Fruit fly (Drosophila melanogaster) whole organism, adult: Measurements from ENCODE around the gene Poxm.
A peak's percentile ranks its signal among the peaks of the same experiment; 100 is the strongest.

Source experiments
- CG11617 ChIP-seq: fragments of 200-800 bp; sonication (Bioruptor generic); optimal IDR thresholded peaks from 2 replicates; lab custom pipeline; 2017; ENCODE audit warnings: mild to moderate bottlenecking, missing biosample characterization, missing genetic modification reagents, missing genetic modification characterization
- CG12768 ChIP-seq: fragments of 200-800 bp; sonication (Bioruptor generic); optimal IDR thresholded peaks from 2 replicates; lab custom pipeline; 2017; ENCODE audit warnings: missing biosample characterization, missing genetic modification characterization, mild to moderate bottlenecking, moderate library complexity, missing genetic modification reagents
- CG14711 ChIP-seq: fragments of 200-800 bp; sonication (Bioruptor generic); optimal IDR thresholded peaks from 2 replicates; lab custom pipeline; 2018; ENCODE audit warnings: missing biosample characterization, mild to moderate bottlenecking, missing genetic modification characterization, moderate library complexity
- CG1620 ChIP-seq: fragments of 200-800 bp; sonication (Bioruptor generic); optimal IDR thresholded peaks from 2 replicates; lab custom pipeline; 2016; ENCODE audit warnings: missing biosample characterization, missing genetic modification characterization
- CG33017 ChIP-seq: fragments of 200-800 bp; sonication (Bioruptor generic); optimal IDR thresholded peaks from 2 replicates; lab custom pipeline; 2018; ENCODE audit warnings: missing biosample characterization, mild to moderate bottlenecking, missing genetic modification characterization, moderate library complexity
- CG5204 ChIP-seq: fragments of 200-800 bp; sonication (Bioruptor generic); optimal IDR thresholded peaks from 2 replicates; lab custom pipeline; 2016; ENCODE audit warnings: missing biosample characterization, missing genetic modification characterization
- CG7045 ChIP-seq: fragments of 200-800 bp; sonication (Bioruptor generic); optimal IDR thresholded peaks from 2 replicates; lab custom pipeline; 2017; ENCODE audit warnings: missing biosample characterization, mild to moderate bottlenecking, missing genetic modification characterization
- CG7101 ChIP-seq: fragments of 200-800 bp; sonication (Bioruptor generic); optimal IDR thresholded peaks from 2 replicates; lab custom pipeline; 2018; ENCODE audit warnings: missing biosample characterization, mild to moderate bottlenecking, missing genetic modification characterization, moderate library complexity
- Clk ChIP-seq: fragments of 200-800 bp; sonication (Bioruptor generic); optimal IDR thresholded peaks from 2 replicates; lab custom pipeline; 2017; ENCODE audit warnings: missing biosample characterization, missing genetic modification characterization
- Crg-1 ChIP-seq: fragments of 200-800 bp; sonication (Bioruptor generic); optimal IDR thresholded peaks from 2 replicates; lab custom pipeline; 2016; ENCODE audit warnings: missing biosample characterization, missing genetic modification characterization
- Hr96 ChIP-seq: fragments of 200-800 bp; sonication (Bioruptor generic); optimal IDR thresholded peaks from 2 replicates; lab custom pipeline; 2016; ENCODE audit warnings: missing biosample characterization, missing genetic modification characterization
- Mnt ChIP-seq: fragments of 200-800 bp; sonication (Bioruptor generic); optimal IDR thresholded peaks from 2 replicates; lab custom pipeline; 2016; ENCODE audit warnings: missing biosample characterization, mild to moderate bottlenecking, missing genetic modification characterization
- bab1 ChIP-seq: fragments of 200-800 bp; sonication (Bioruptor generic); optimal IDR thresholded peaks from 3 replicates; lab custom pipeline; 2019; ENCODE audit warnings: missing biosample characterization, mild to moderate bottlenecking, missing genetic modification characterization, moderate library complexity
- cic ChIP-seq: fragments of 200-800 bp; sonication (Bioruptor generic); optimal IDR thresholded peaks from 2 replicates; lab custom pipeline; 2017; ENCODE audit warnings: missing biosample characterization, mild to moderate bottlenecking, missing genetic modification characterization, moderate library complexity
- cnc ChIP-seq, 2 experiments: fragments of >200 bp; optimal IDR thresholded peaks; 2 replicates each; lab custom pipeline; 2017
- kay ChIP-seq: fragments of 200-800 bp; sonication (Bioruptor generic); peaks from one replicate; lab custom pipeline; 2016; ENCODE audit warnings: missing biosample characterization, missing genetic modification characterization, borderline replicate concordance
- ovo ChIP-seq: fragments of 200-800 bp; sonication (Bioruptor generic); optimal IDR thresholded peaks from 2 replicates; lab custom pipeline; 2016; ENCODE audit warnings: missing biosample characterization, missing genetic modification characterization
- pad ChIP-seq: fragments of 200-800 bp; sonication (Bioruptor generic); optimal IDR thresholded peaks from 3 replicates; lab custom pipeline; 2017; ENCODE audit warnings: missing biosample characterization, missing genetic modification characterization, mild to moderate bottlenecking, moderate library complexity, missing genetic modification reagents
- tj ChIP-seq: fragments of 200-800 bp; sonication (Bioruptor generic); optimal IDR thresholded peaks from 3 replicates; lab custom pipeline; 2017; ENCODE audit warnings: missing biosample characterization, mild to moderate bottlenecking, missing genetic modification characterization, moderate library complexity
- toe ChIP-seq: fragments of 200-800 bp; sonication (Bioruptor generic); optimal IDR thresholded peaks from 2 replicates; lab custom pipeline; 2016; ENCODE audit warnings: missing biosample characterization, missing genetic modification characterization

The Poxm gene

DNA sequence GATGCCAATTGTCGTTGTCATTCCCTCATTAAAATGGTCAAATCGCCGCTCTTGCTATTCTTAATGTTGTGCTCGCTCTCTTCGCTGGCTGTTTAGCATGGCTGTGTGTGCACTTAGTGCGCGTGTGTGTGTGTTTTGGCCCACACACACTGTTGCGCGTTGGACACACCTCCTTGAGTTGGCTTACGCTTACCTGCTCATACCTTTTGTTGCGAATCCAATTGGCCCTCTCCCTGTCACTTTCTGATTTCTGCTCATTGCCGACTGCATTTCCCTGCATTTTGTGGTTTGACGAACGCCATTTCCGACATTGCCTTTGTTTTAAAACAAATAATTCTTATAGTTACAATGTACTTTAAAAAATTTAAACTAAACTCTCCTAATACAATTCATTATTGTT, 1.4 kb upstream of the Poxm start:
- TF ChIP-seq Clk (GFP tag; lab: Kevin White, UChicago) = no peak
- no peak for TF ChIP-seq CG12768 (GFP tag; lab: Kevin White, UChicago)
- no peak for TF ChIP-seq CG7101 (tag; lab: Kevin White, UChicago)
- no peak for TF ChIP-seq cnc (optimal IDR thresholded peaks at IDR 0.05; lab: Kevin White, UChicago)
- no peak for TF ChIP-seq CG1620
- no peak for TF ChIP-seq pad (GFP tag; lab: Kevin White, UChicago)
- TF ChIP-seq bab1 = no peak
- no peak for TF ChIP-seq kay (GFP tag; lab: Kevin White, UChicago)
- no peak for TF ChIP-seq Crg-1 (GFP tag; lab: Kevin White, UChicago)
- no peak for TF ChIP-seq toe (GFP tag; lab: Kevin White, UChicago)
- no peak for TF ChIP-seq tj (GFP tag; lab: Kevin White, UChicago)
- TF ChIP-seq CG14711 (tag; lab: Kevin White, UChicago) = no peak
- no peak for TF ChIP-seq Hr96
- no peak for TF ChIP-seq Mnt (GFP tag; lab: Kevin White, UChicago)
- no peak for TF ChIP-seq CG11617 (GFP tag; lab: Kevin White, UChicago)
- TF ChIP-seq CG5204 (GFP tag; lab: Kevin White, UChicago) = no peak

DNA sequence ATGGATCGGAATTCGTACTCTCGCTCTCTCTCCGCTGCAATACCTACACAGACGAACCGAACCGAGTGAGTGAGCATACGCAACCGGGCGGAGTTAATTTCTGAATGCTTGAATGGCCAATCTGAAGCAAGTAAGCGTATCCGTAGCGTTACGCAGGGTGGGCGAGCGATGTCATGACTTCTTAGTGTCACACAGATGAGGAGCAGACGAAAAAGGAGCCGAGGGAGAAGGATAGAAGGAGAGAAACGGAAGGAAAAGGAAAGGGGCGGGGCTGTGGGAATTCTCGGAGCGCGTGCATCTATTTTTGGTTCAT, 835 bp upstream of the Poxm start:
- TF ChIP-seq CG33017 (tag; lab: Kevin White, UChicago) = no peak
- TF ChIP-seq tj (GFP tag; lab: Kevin White, UChicago) = no peak
- no peak for TF ChIP-seq CG12768 (GFP tag; lab: Kevin White, UChicago)
- no peak for TF ChIP-seq CG14711 (tag; lab: Kevin White, UChicago)
- no peak for TF ChIP-seq cnc (optimal IDR thresholded peaks at IDR 0.05; lab: Kevin White, UChicago)
- TF ChIP-seq CG1620 = no peak
- no peak for TF ChIP-seq CG7045 (GFP tag; lab: Kevin White, UChicago)
- peak; percentile 12 for TF ChIP-seq kay (GFP tag; lab: Kevin White, UChicago)

DNA sequence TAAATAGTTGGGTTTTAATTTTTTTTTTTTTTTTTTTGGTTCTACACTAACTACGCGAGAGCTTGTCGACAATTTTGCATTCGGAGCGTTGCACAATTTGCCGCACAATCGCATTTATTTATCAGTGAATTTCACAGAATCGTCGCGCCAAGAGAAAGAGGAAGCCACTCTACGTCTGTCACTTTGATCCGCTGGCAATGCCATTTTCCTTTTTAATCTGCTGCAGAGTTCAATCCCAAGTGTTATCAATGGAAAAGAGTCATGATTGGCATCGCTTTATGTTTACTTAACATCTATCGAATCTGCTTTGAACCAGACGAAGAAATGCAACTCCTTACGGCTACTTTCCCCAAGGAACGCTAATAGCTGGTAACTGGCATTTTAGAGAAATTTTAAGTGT, 4.0 kb downstream of the Poxm start:
- TF ChIP-seq CG1620 (no peak), CG11617 (GFP tag; lab: Kevin White, UChicago) (no peak), pad (GFP tag; lab: Kevin White, UChicago) (no peak), CG33017 (tag; lab: Kevin White, UChicago) (no peak), Clk (GFP tag; lab: Kevin White, UChicago) (no peak), CG7045 (GFP tag; lab: Kevin White, UChicago) (no peak), CG7101 (tag; lab: Kevin White, UChicago) (no peak), cic (no peak), ovo (GFP tag; lab: Kevin White, UChicago) (no peak), CG14711 (tag; lab: Kevin White, UChicago) (no peak), Crg-1 (GFP tag; lab: Kevin White, UChicago) (no peak), tj (GFP tag; lab: Kevin White, UChicago) (no peak), bab1 (no peak), CG5204 (GFP tag; lab: Kevin White, UChicago) (no peak), kay (GFP tag; lab: Kevin White, UChicago) (no peak)

DNA sequence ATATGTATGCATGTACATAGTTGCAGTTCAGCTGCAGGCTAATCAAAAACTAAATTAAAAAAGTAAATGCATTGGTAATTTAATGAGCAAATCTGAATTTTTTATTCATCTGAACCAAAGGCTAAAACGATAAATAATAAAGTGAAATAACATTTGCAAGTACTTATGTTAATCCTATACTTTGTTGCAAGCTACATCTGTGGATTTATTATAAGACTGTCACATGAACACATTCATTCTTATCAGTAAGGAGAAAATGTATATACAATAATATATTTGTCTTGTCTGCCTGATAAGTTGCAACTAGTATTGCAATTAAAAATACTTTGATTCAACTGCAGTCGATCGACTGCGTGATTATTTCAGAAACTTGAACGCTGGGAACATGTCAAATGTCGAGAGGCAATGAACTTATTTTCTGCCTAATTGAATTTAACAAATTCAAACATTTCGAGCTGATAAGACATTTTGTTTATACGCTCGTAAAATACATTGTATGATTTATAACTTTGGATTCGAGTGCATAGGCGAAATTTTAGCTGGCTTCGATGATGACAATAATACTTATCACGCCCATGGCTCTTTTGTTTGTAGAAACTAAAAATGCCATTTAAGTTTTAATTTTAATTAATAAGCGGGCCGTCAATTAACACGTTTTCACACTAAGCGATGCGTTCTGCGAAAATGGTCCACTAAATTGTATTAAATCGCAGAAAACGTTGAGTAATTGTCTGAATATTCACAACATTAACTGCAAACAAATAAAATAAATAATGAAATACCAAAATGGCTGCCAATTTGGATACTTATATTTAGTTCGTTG, 5.4 kb downstream of the Poxm start:
- TF ChIP-seq CG33017 (tag; lab: Kevin White, UChicago) (no peak), kay (GFP tag; lab: Kevin White, UChicago) (peak; percentile 86)

DNA sequence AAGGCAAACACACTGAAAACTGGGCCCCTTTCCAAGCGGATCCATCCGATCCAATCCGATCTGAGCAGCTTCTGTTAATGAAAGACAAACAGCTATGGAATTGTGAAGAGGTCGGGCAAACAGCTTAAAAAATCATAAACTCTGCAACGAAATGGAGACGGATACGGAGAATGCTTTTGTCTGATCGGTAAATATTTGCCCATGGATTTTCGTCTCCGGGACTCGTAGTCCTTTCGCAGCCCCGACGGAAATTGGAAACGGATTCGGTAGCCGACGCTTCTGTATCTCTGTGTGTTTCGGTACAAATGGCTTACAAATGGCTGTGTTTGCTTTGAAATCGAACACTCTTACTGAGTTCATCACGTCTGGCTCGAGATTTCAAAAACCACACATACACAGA, 6.7 kb downstream of the Poxm start:
- TF ChIP-seq ovo (GFP tag; lab: Kevin White, UChicago) (no peak), CG12768 (GFP tag; lab: Kevin White, UChicago) (no peak), Clk (GFP tag; lab: Kevin White, UChicago) (no peak), CG14711 (tag; lab: Kevin White, UChicago) (no peak), pad (GFP tag; lab: Kevin White, UChicago) (no peak), CG7101 (tag; lab: Kevin White, UChicago) (no peak), bab1 (no peak), CG5204 (GFP tag; lab: Kevin White, UChicago) (no peak), kay (GFP tag; lab: Kevin White, UChicago) (no peak), Mnt (GFP tag; lab: Kevin White, UChicago) (no peak), Crg-1 (GFP tag; lab: Kevin White, UChicago) (no peak), CG33017 (tag; lab: Kevin White, UChicago) (no peak), CG1620 (no peak)

DNA sequence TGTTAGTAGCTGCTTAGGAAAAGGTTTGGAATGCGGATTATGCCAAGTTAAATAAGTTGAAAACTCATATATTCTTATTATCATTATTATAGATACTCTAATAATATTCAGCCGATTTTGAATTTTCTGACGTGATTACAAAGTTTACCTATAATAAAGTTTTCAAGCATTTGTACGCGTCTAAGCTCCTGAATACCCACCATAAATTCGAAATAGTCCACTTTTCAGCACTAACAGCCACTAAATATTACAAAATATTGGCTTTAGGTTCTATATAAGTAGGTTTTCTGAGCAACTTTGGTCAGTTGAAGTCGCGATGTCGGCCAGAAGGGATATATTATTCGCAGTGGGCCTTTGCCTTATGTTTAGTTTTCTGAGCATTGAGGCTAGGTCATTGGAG, 9.6 kb downstream of the Poxm start, which contains the start of gene CG7443:
CG7443 (plus strand) TSS at position 301 of the 400 bp plus-strand sequence.
- TF ChIP-seq CG7045 (GFP tag; lab: Kevin White, UChicago) = no peak
- TF ChIP-seq CG14711 (tag; lab: Kevin White, UChicago) = no peak
- TF ChIP-seq Crg-1 (GFP tag; lab: Kevin White, UChicago) = no peak
- TF ChIP-seq cic = no peak
- no peak for TF ChIP-seq toe (GFP tag; lab: Kevin White, UChicago)
- no peak for TF ChIP-seq pad (GFP tag; lab: Kevin White, UChicago)
- TF ChIP-seq CG33017 (tag; lab: Kevin White, UChicago) = no peak
- no peak for TF ChIP-seq CG11617 (GFP tag; lab: Kevin White, UChicago)
- no peak for TF ChIP-seq CG5204 (GFP tag; lab: Kevin White, UChicago)
- no peak for TF ChIP-seq Clk (GFP tag; lab: Kevin White, UChicago)
- no peak for TF ChIP-seq cnc (optimal IDR thresholded peaks at IDR 0.05; lab: Kevin White, UChicago)
- no peak for TF ChIP-seq CG7101 (tag; lab: Kevin White, UChicago)
- TF ChIP-seq tj (GFP tag; lab: Kevin White, UChicago) = no peak
- no peak for TF ChIP-seq kay (GFP tag; lab: Kevin White, UChicago)
- no peak for TF ChIP-seq bab1
- no peak for TF ChIP-seq ovo (GFP tag; lab: Kevin White, UChicago)
